Fruit fly (Drosophila melanogaster): Measurements from ENCODE around the gene cv-c.

- no peak for TF ChIP-seq EcR (GFP tag; optimal IDR thresholded peaks at IDR 0.05)
- TF ChIP-seq psq (optimal IDR thresholded peaks at IDR 0.05), result no peak
- TF ChIP-seq pan (optimal IDR thresholded peaks at IDR 0.05), result no peak
- no peak for TF ChIP-seq usp (GFP tag; optimal IDR thresholded peaks at IDR 0.05)
- TF ChIP-seq CG8478 (optimal IDR thresholded peaks at IDR 0.05), result no peak
- no peak for TF ChIP-seq Dll (optimal IDR thresholded peaks at IDR 0.05)
Measured at dm6 chr3R:14365918-14366317, 115.6 kb downstream of the cv-c start.

Measured in whole organism.